Fruit fly (Drosophila melanogaster): ENCODE results near the gene CG7914.

dm6 chrX:19170791-19171190, 22.5 kb downstream of the CG7914 start, which contains the start of gene Inx5:
- TF ChIP-seq rn (GFP tag; IDR thresholded peaks at IDR 0.05), result no peak
- no peak for TF ChIP-seq CG15710 (tag; optimal IDR thresholded peaks at IDR 0.05)
- no peak for TF ChIP-seq D1 (tag; optimal IDR thresholded peaks at IDR 0.05)
- TF ChIP-seq Snoo (tag; optimal IDR thresholded peaks at IDR 0.05), result no peak
- no peak for TF ChIP-seq CG17806 (tag; optimal IDR thresholded peaks at IDR 0.05)
- no peak for TF ChIP-seq Ets98B (GFP tag; IDR thresholded peaks at IDR 0.05)
- no peak for TF ChIP-seq CG12605 (GFP tag; IDR thresholded peaks at IDR 0.05)
- TF ChIP-seq EcR (GFP tag; optimal IDR thresholded peaks at IDR 0.05), result no peak
